Worm (Caenorhabditis elegans) whole organism, late embryonic: ENCODE data around the gene C26D10.3.

Experiments
- ama-1 ChIP-seq: fragments of 150-350 bp; optimal IDR thresholded peaks from 2 replicates; lab custom pipeline; 2014
- ceh-34 ChIP-seq: sonication (generic microtip); optimal IDR thresholded peaks from 2 replicates; lab custom pipeline; 2016; ENCODE audit warnings: mild to moderate bottlenecking, missing genetic modification characterization, missing compliant biosample characterization
- che-1 ChIP-seq: sonication (generic microtip); optimal IDR thresholded peaks from 2 replicates; lab custom pipeline; 2016; ENCODE audit warnings: mild to moderate bottlenecking, missing genetic modification characterization, missing compliant biosample characterization
- fkh-10 ChIP-seq: fragments of 150-350 bp; optimal IDR thresholded peaks from 2 replicates; lab custom pipeline; 2014; ENCODE audit warnings: missing biosample characterization, missing genetic modification reagents, missing genetic modification characterization
- hlh-15 ChIP-seq: sonication (generic microtip); optimal IDR thresholded peaks from 2 replicates; lab custom pipeline; 2016; ENCODE audit warnings: missing genetic modification characterization, missing compliant biosample characterization
- madf-2 ChIP-seq: sonication (generic microtip); optimal IDR thresholded peaks from 2 replicates; lab custom pipeline; 2017; ENCODE audit warnings: missing genetic modification characterization, missing compliant biosample characterization
- nhr-232 ChIP-seq: sonication (generic microtip); optimal IDR thresholded peaks from 2 replicates; lab custom pipeline; 2016; ENCODE audit warnings: missing genetic modification characterization, missing compliant biosample characterization
- pqm-1 ChIP-seq: sonication (generic microtip); optimal IDR thresholded peaks from 2 replicates; lab custom pipeline; 2016; ENCODE audit warnings: missing genetic modification characterization, missing compliant biosample characterization
- sox-4 ChIP-seq: sonication (generic microtip); optimal IDR thresholded peaks from 2 replicates; lab custom pipeline; 2017; ENCODE audit warnings: mild to moderate bottlenecking, missing genetic modification characterization, inconsistent platforms, missing compliant biosample characterization
- tbx-2 ChIP-seq: sonication (generic microtip); optimal IDR thresholded peaks from 2 replicates; lab custom pipeline; 2016; ENCODE audit warnings: missing genetic modification characterization, missing compliant biosample characterization
- unc-86 ChIP-seq: sonication (generic microtip); optimal IDR thresholded peaks from 2 replicates; lab custom pipeline; 2016; ENCODE audit warnings: missing genetic modification characterization, missing compliant biosample characterization

DNA sequence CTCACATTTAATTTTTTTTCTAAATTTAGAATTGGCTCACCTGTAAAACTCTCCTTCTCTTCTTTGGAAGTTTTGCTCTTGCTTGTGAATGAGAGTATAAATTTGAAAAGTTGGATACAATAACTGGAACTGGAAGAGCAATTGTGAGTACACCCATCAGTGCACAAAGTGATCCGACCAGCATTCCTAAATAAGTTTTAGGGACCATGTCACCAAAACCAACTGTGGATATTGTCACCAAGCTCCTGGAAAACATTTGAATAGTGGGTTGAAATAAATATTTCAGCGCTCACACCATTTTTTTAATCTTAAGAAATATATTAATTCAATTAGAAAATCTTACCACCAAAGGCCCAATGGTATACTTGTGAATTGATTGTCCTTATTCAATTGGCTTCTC, 16.9 kb upstream of the C26D10.3 start:
- TF ChIP-seq pqm-1 (tag; lab: Kevin White, UChicago) (no peak), sox-4 (no peak), tbx-2 (tag; lab: Kevin White, UChicago) (no peak), ama-1 (no peak), fkh-10 (GFP tag; lab: Kevin White, UChicago) (no peak), madf-2 (tag; lab: Kevin White, UChicago) (no peak), nhr-232 (no peak), hlh-15 (tag; lab: Kevin White, UChicago) (no peak), unc-86 (tag; lab: Kevin White, UChicago) (no peak), ceh-34 (tag; lab: Kevin White, UChicago) (no peak), che-1 (tag; lab: Kevin White, UChicago) (no peak)
